Worm (Caenorhabditis elegans): ENCODE measurements around the gene igcm-1.

The igcm-1 gene

ce11 chrX:851421-851820 lies at the start of gene igcm-1:
Gene igcm-1 (minus strand): TSS chrX:851521.
- TF ChIP-seq nhr-12 (tag; optimal IDR thresholded peaks at IDR 0.05), result no peak
- no peak for TF ChIP-seq ces-1 (GFP tag; optimal IDR thresholded peaks at IDR 0.05)
- no peak for TF ChIP-seq snpc-4 (tag; optimal IDR thresholded peaks at IDR 0.05)
- no peak for TF ChIP-seq cnd-1 (tag; optimal IDR thresholded peaks at IDR 0.05)
- TF ChIP-seq blmp-1 (tag; optimal IDR thresholded peaks at IDR 0.05), result no peak
- TF ChIP-seq lsy-2 (tag; optimal IDR thresholded peaks at IDR 0.05), result no peak
- TF ChIP-seq unc-39 (tag; optimal IDR thresholded peaks at IDR 0.05), result no peak
- TF ChIP-seq nhr-76 (tag; optimal IDR thresholded peaks at IDR 0.05), result no peak
- TF ChIP-seq flh-1 (GFP tag; optimal IDR thresholded peaks at IDR 0.05), result no peak
- no peak for TF ChIP-seq drap-1 (GFP tag; optimal IDR thresholded peaks at IDR 0.05)
- no peak for TF ChIP-seq mls-2 (tag; optimal IDR thresholded peaks at IDR 0.05)

DNA sequence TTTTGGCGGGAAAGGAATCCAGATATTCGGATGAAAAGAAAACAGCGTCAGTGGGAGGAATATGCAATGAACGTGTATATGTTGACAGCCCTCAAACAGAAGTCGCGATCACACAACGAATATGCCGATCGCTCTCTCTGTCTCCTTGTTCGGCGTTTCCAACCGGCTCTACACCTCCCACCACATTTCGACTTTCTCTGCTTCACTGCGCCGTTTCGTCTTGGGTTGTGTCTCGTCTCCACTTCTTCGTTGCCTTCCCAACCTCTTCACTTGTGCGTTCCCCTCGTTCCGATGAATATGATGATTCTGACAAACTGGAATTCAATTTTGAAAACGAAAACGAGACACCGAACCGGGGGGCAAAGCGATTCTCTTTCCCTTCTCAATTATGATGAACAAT lies 46.6 kb upstream of the igcm-1 start, which contains the start of gene mab-7:
TSS of gene mab-7 (minus strand) at position 101 of the 400 bp plus-strand sequence.
- TF ChIP-seq mab-5 (tag; optimal IDR thresholded peaks at IDR 0.05) (no peak), M03D4.4 (tag; optimal IDR thresholded peaks at IDR 0.05) (no peak), sptf-1 (tag; optimal IDR thresholded peaks at IDR 0.05) (no peak), hlh-1 (tag; optimal IDR thresholded peaks at IDR 0.05) (no peak), bed-3 (GFP tag; optimal IDR thresholded peaks at IDR 0.05) (no peak), pha-4 (tag; optimal IDR thresholded peaks at IDR 0.05) (no peak), zip-8 (tag; optimal IDR thresholded peaks at IDR 0.05) (no peak), ham-2 (GFP tag; optimal IDR thresholded peaks at IDR 0.05) (no peak), mep-1 (tag; optimal IDR thresholded peaks at IDR 0.05) (no peak), nhr-76 (tag; optimal IDR thresholded peaks at IDR 0.05) (no peak)

- TF ChIP-seq lsy-2 (tag; optimal IDR thresholded peaks at IDR 0.05), result no peak
- TF ChIP-seq drap-1 (GFP tag; optimal IDR thresholded peaks at IDR 0.05), result no peak
- no peak for TF ChIP-seq pha-4 (tag; optimal IDR thresholded peaks at IDR 0.05)
- TF ChIP-seq ceh-43 (GFP tag; optimal IDR thresholded peaks at IDR 0.05), result no peak
- no peak for TF ChIP-seq tbx-8 (GFP tag; optimal IDR thresholded peaks at IDR 0.05)
- TF ChIP-seq lin-13 (tag; optimal IDR thresholded peaks at IDR 0.05), result no peak
- TF ChIP-seq ham-2 (GFP tag; optimal IDR thresholded peaks at IDR 0.05), result no peak
- no peak for TF ChIP-seq mep-1 (tag; optimal IDR thresholded peaks at IDR 0.05)
- TF ChIP-seq unc-39 (tag; optimal IDR thresholded peaks at IDR 0.05), result no peak
- TF ChIP-seq elt-1 (tag; optimal IDR thresholded peaks at IDR 0.05; ENCODE audit: borderline replicate concordance, insufficient read depth), result no peak
- TF ChIP-seq sptf-1 (tag; optimal IDR thresholded peaks at IDR 0.05), result no peak
- no peak for TF ChIP-seq hlh-1 (tag; optimal IDR thresholded peaks at IDR 0.05)
- TF ChIP-seq nhr-28 (tag; optimal IDR thresholded peaks at IDR 0.05), result no peak
- no peak for TF ChIP-seq M03D4.4 (tag; optimal IDR thresholded peaks at IDR 0.05)
- TF ChIP-seq ces-1 (GFP tag; optimal IDR thresholded peaks at IDR 0.05), result no peak
- TF ChIP-seq nhr-237 (tag; optimal IDR thresholded peaks at IDR 0.05), result no peak
- TF ChIP-seq cnd-1 (tag; optimal IDR thresholded peaks at IDR 0.05), result no peak
- TF ChIP-seq unc-62 (GFP tag; optimal IDR thresholded peaks at IDR 0.05), result no peak
- TF ChIP-seq nhr-12 (tag; optimal IDR thresholded peaks at IDR 0.05), result no peak
These were observed 37.0 kb upstream of the igcm-1 start, which contains the start of gene mam-1 for ce11 chrX:888294-888693. Gene mam-1 (minus strand): TSS chrX:888394.

DNA sequence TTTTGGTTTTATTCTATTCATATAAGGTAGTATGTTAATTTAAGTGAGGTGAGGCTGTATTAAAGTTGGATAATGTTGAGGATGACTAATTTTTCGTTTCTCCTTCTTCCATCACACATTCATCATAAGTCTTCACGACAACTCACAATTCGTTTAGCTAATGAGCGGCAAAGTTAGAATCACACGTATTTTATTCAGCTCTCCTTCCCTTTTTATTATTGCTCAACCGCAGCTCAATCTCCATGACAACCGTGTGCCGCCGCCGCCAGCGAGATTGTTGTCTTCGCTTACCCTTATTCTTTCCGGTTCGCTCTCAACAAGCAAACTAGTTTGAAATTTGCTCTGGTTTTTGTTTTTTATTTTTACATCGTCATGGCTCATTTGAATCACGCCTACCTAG lies 29.0 kb upstream of the igcm-1 start, which contains the start of gene ZC13.2:
TSS of gene ZC13.2 (plus strand) at position 301 of the 400 bp plus-strand sequence.
- TF ChIP-seq cnd-1 (tag; optimal IDR thresholded peaks at IDR 0.05) (no peak), sptf-1 (tag; optimal IDR thresholded peaks at IDR 0.05) (no peak), elt-3 (tag; optimal IDR thresholded peaks at IDR 0.05) (no peak), flh-1 (GFP tag; optimal IDR thresholded peaks at IDR 0.05) (no peak), mls-2 (tag; optimal IDR thresholded peaks at IDR 0.05) (no peak), tbx-8 (GFP tag; optimal IDR thresholded peaks at IDR 0.05) (no peak), nhr-76 (tag; optimal IDR thresholded peaks at IDR 0.05) (no peak), snpc-4 (tag; optimal IDR thresholded peaks at IDR 0.05) (no peak), nhr-12 (tag; optimal IDR thresholded peaks at IDR 0.05) (no peak), hlh-1 (tag; optimal IDR thresholded peaks at IDR 0.05) (no peak), sem-2 (GFP tag; optimal IDR thresholded peaks at IDR 0.05) (no peak), unc-39 (tag; optimal IDR thresholded peaks at IDR 0.05) (no peak), ceh-83 (GFP tag; optimal IDR thresholded peaks at IDR 0.05) (no peak), nhr-237 (tag; optimal IDR thresholded peaks at IDR 0.05) (no peak), ham-2 (GFP tag; optimal IDR thresholded peaks at IDR 0.05) (no peak)

- peak; percentile 58 for TF ChIP-seq mls-2 (tag; optimal IDR thresholded peaks at IDR 0.05)
- no peak for TF ChIP-seq snpc-4 (tag; optimal IDR thresholded peaks at IDR 0.05)
- TF ChIP-seq ces-1 (GFP tag; optimal IDR thresholded peaks at IDR 0.05), result no peak
- TF ChIP-seq zip-8 (tag; optimal IDR thresholded peaks at IDR 0.05), result no peak
- TF ChIP-seq drap-1 (GFP tag; optimal IDR thresholded peaks at IDR 0.05), result peak; percentile 49
- TF ChIP-seq cnd-1 (tag; optimal IDR thresholded peaks at IDR 0.05), result peak; percentile 38
- TF ChIP-seq elt-3 (tag; optimal IDR thresholded peaks at IDR 0.05), result no peak
- TF ChIP-seq nhr-2 (tag; optimal IDR thresholded peaks at IDR 0.05), result peak; percentile 37
- no peak for TF ChIP-seq nhr-12 (tag; optimal IDR thresholded peaks at IDR 0.05)
- no peak for TF ChIP-seq nhr-76 (tag; optimal IDR thresholded peaks at IDR 0.05)
- TF ChIP-seq bed-3 (GFP tag; optimal IDR thresholded peaks at IDR 0.05), result no peak
- no peak for TF ChIP-seq unc-39 (tag; optimal IDR thresholded peaks at IDR 0.05)
- TF ChIP-seq blmp-1 (tag; optimal IDR thresholded peaks at IDR 0.05), result peak; percentile 83
- no peak for TF ChIP-seq nhr-28 (tag; optimal IDR thresholded peaks at IDR 0.05)
- TF ChIP-seq mab-5 (tag; optimal IDR thresholded peaks at IDR 0.05), result no peak
- TF ChIP-seq ceh-43 (GFP tag; optimal IDR thresholded peaks at IDR 0.05), result no peak
- peak; percentile 66 for TF ChIP-seq lin-13 (tag; optimal IDR thresholded peaks at IDR 0.05)
- no peak for TF ChIP-seq ceh-39 (tag; optimal IDR thresholded peaks at IDR 0.05)
- TF ChIP-seq lsy-2 (tag; optimal IDR thresholded peaks at IDR 0.05), result peak; percentile 38
- TF ChIP-seq hlh-1 (tag; optimal IDR thresholded peaks at IDR 0.05), result peak; percentile 70
- TF ChIP-seq tbx-8 (GFP tag; optimal IDR thresholded peaks at IDR 0.05), result no peak
- peak; percentile 89 for TF ChIP-seq pha-4 (tag; optimal IDR thresholded peaks at IDR 0.05)
- peak; percentile 94 for TF ChIP-seq mep-1 (tag; optimal IDR thresholded peaks at IDR 0.05)
- peak; percentile 57 for TF ChIP-seq unc-120 (tag; optimal IDR thresholded peaks at IDR 0.05; ENCODE audit: poor library complexity, severe bottlenecking)
- no peak for TF ChIP-seq ceh-83 (GFP tag; optimal IDR thresholded peaks at IDR 0.05)
- no peak for TF ChIP-seq M03D4.4 (tag; optimal IDR thresholded peaks at IDR 0.05)
- peak; percentile 60 for TF ChIP-seq sptf-1 (tag; optimal IDR thresholded peaks at IDR 0.05)
- TF ChIP-seq ztf-11 (tag; optimal IDR thresholded peaks at IDR 0.05), result no peak
- peak; percentile 12 for TF ChIP-seq ham-2 (GFP tag; optimal IDR thresholded peaks at IDR 0.05)
- peak; percentile 32 for TF ChIP-seq nhr-237 (tag; optimal IDR thresholded peaks at IDR 0.05)
- peak; percentile 43 for TF ChIP-seq unc-62 (GFP tag; optimal IDR thresholded peaks at IDR 0.05)
- peak; percentile 2 for TF ChIP-seq sem-2 (GFP tag; optimal IDR thresholded peaks at IDR 0.05)
- no peak for TF ChIP-seq elt-1 (tag; optimal IDR thresholded peaks at IDR 0.05; ENCODE audit: borderline replicate concordance, insufficient read depth)
- TF ChIP-seq flh-1 (GFP tag; optimal IDR thresholded peaks at IDR 0.05), result no peak
These were observed 25.6 kb upstream of the igcm-1 start, which contains the start of gene ZC13.1 for ce11 chrX:876935-877334. Gene ZC13.1 (plus strand): TSS chrX:877239.

Measured in whole organism, mixed stage, embryonic.